Worm (Caenorhabditis elegans) whole organism, L1 larva: ENCODE results near the gene pab-2.

Experiments
- C16A3.4 ChIP-seq: fragments of 150-350 bp; optimal IDR thresholded peaks from 2 replicates; lab custom pipeline; 2014; ENCODE audit warnings: missing biosample characterization, missing genetic modification characterization
- F16B12.6 ChIP-seq: fragments of 150-350 bp; optimal IDR thresholded peaks from 2 replicates; lab custom pipeline; 2014; ENCODE audit warnings: missing biosample characterization, missing genetic modification characterization
- aha-1 ChIP-seq: fragments of 150-350 bp; optimal IDR thresholded peaks from 2 replicates; lab custom pipeline; 2014; ENCODE audit warnings: missing biosample characterization, missing genetic modification characterization
- aly-2 ChIP-seq: fragments of 150-350 bp; optimal IDR thresholded peaks from 2 replicates; lab custom pipeline; 2014; ENCODE audit warnings: missing biosample characterization, missing genetic modification characterization
- ama-1 ChIP-seq: fragments of 150-350 bp; optimal IDR thresholded peaks from 2 replicates; lab custom pipeline; 2014
- blmp-1 ChIP-seq: fragments of 150-350 bp; optimal IDR thresholded peaks from 2 replicates; lab custom pipeline; 2014; ENCODE audit warnings: missing biosample characterization, missing genetic modification characterization
- ceh-63 ChIP-seq: fragments of 200-800 bp; sonication (Bioruptor generic); optimal IDR thresholded peaks from 2 replicates; lab custom pipeline; 2018; ENCODE audit warnings: mild to moderate bottlenecking, missing genetic modification characterization, missing compliant biosample characterization
- ceh-8 ChIP-seq: fragments of 200-800 bp; sonication (Bioruptor generic); optimal IDR thresholded peaks from 2 replicates; lab custom pipeline; 2018; ENCODE audit warnings: mild to moderate bottlenecking, missing genetic modification characterization, moderate library complexity, missing compliant biosample characterization
- ceh-82 ChIP-seq, 3 experiments: fragments of 150-350 bp in 1 of 3; sonication (generic microtip) in 2 of 3; optimal IDR thresholded peaks; 2 replicates each; lab custom pipeline; 2014 to 2017; ENCODE audit warnings: missing biosample characterization in 3 of 3, missing genetic modification characterization in 3 of 3
- ceh-88 ChIP-seq: fragments of 200-800 bp; sonication (Bioruptor generic); IDR thresholded peaks from 2 replicates; pipeline ENCODE4 v1.3.6; 2022; ENCODE audit warnings: missing genetic modification characterization, missing compliant biosample characterization
- ces-1 ChIP-seq: fragments of 150-350 bp; optimal IDR thresholded peaks from 2 replicates; lab custom pipeline; 2014; ENCODE audit warnings: missing biosample characterization, missing genetic modification reagents, missing genetic modification characterization
- dpl-1 ChIP-seq, 3 experiments: fragments of 150-350 bp in 2 of 3; sonication (generic microtip) in 1 of 3; optimal IDR thresholded peaks; 2 replicates each; lab custom pipeline; 2014 to 2017; ENCODE audit warnings: missing biosample characterization in 3 of 3, missing genetic modification characterization in 3 of 3, missing genetic modification reagents in 3 of 3
- efl-1 ChIP-seq, 4 experiments: fragments of 150-350 bp; optimal IDR thresholded peaks in 3 of 4; peaks in 1 of 4; 1 replicate in 1 of 4; 2 replicates in 3 of 4; lab custom pipeline; 2014; ENCODE audit warnings: missing biosample characterization in 2 of 4, missing genetic modification characterization in 2 of 4, missing genetic modification reagents in 2 of 4
- egl-27 ChIP-seq, 2 experiments: fragments of 150-350 bp in 1 of 2; sonication (generic microtip); optimal IDR thresholded peaks; 3 replicates each; lab custom pipeline; 2017 to 2018; ENCODE audit warnings: missing biosample characterization in 2 of 2, missing genetic modification characterization in 2 of 2, missing genetic modification reagents in 2 of 2
- elt-3 ChIP-seq, 6 experiments: fragments of 150-350 bp in 1 of 6; sonication (generic microtip); optimal IDR thresholded peaks; 2 replicates each; lab custom pipeline; 2017 to 2018; ENCODE audit warnings: missing biosample characterization in 6 of 6, missing genetic modification characterization in 6 of 6, inconsistent platforms in 1 of 6
- ets-5 ChIP-seq: fragments of 200-800 bp; sonication (Bioruptor generic); IDR thresholded peaks from 2 replicates; pipeline ENCODE4 v1.3.6; 2022; ENCODE audit warnings: missing genetic modification characterization, missing compliant biosample characterization
- fkh-10 ChIP-seq: sonication (generic microtip); optimal IDR thresholded peaks from 2 replicates; lab custom pipeline; 2017; ENCODE audit warnings: missing biosample characterization, missing genetic modification reagents, missing genetic modification characterization
- fkh-4 ChIP-seq: sonication (generic microtip); optimal IDR thresholded peaks from 2 replicates; lab custom pipeline; 2016; ENCODE audit warnings: missing compliant biosample characterization, missing genetic modification characterization, borderline replicate concordance
- fkh-8 ChIP-seq: sonication (generic microtip); optimal IDR thresholded peaks from 2 replicates; lab custom pipeline; 2016; ENCODE audit warnings: mild to moderate bottlenecking, missing genetic modification characterization, missing compliant biosample characterization
- fos-1 ChIP-seq: fragments of 150-350 bp; optimal IDR thresholded peaks from 2 replicates; lab custom pipeline; 2014; ENCODE audit warnings: missing biosample characterization, missing genetic modification characterization
- grh-1 ChIP-seq: fragments of 200-800 bp; sonication (Bioruptor generic); IDR thresholded peaks from 2 replicates; pipeline ENCODE4 v1.3.6; 2022; ENCODE audit warnings: missing genetic modification reagents, missing genetic modification characterization, missing compliant biosample characterization
- hlh-17 ChIP-seq: fragments of 200-800 bp; sonication (Bioruptor generic); optimal IDR thresholded peaks from 2 replicates; lab custom pipeline; 2018; ENCODE audit warnings: missing genetic modification characterization, mild to moderate bottlenecking, missing compliant biosample characterization, moderate library complexity, borderline replicate concordance
- hlh-4 ChIP-seq: sonication (generic microtip); optimal IDR thresholded peaks from 2 replicates; lab custom pipeline; 2016; ENCODE audit warnings: mild to moderate bottlenecking, missing genetic modification characterization, missing compliant biosample characterization
- irx-1 ChIP-seq: sonication (generic microtip); optimal IDR thresholded peaks from 2 replicates; lab custom pipeline; 2016; ENCODE audit warnings: missing genetic modification characterization, missing compliant biosample characterization
- jun-1 ChIP-seq: fragments of 150-350 bp; optimal IDR thresholded peaks from 2 replicates; lab custom pipeline; 2014; ENCODE audit warnings: missing biosample characterization, missing genetic modification reagents, missing genetic modification characterization
- lin-13 ChIP-seq: fragments of 150-350 bp; optimal IDR thresholded peaks from 2 replicates; lab custom pipeline; 2014; ENCODE audit warnings: missing biosample characterization, missing genetic modification reagents, missing genetic modification characterization
- lin-15B ChIP-seq: fragments of 150-350 bp; sonication (generic microtip); optimal IDR thresholded peaks from 3 replicates; lab custom pipeline; 2014; ENCODE audit warnings: missing biosample characterization, missing genetic modification characterization
- lin-39 ChIP-seq: fragments of 150-350 bp; optimal IDR thresholded peaks from 2 replicates; lab custom pipeline; 2014; ENCODE audit warnings: missing biosample characterization, missing genetic modification reagents, missing genetic modification characterization
- lir-3 ChIP-seq: sonication (generic microtip); optimal IDR thresholded peaks from 2 replicates; lab custom pipeline; 2016; ENCODE audit warnings: mild to moderate bottlenecking, missing genetic modification characterization, moderate library complexity, missing compliant biosample characterization; ENCODE audit not compliant: poor library complexity
- lsy-2 ChIP-seq, 2 experiments: fragments of 150-350 bp; optimal IDR thresholded peaks; 2 replicates each; lab custom pipeline; 2014; ENCODE audit warnings: missing biosample characterization in 2 of 2, missing genetic modification characterization in 2 of 2
- nhr-11 ChIP-seq: fragments of 150-350 bp; optimal IDR thresholded peaks from 2 replicates; lab custom pipeline; 2014; ENCODE audit warnings: missing biosample characterization, missing genetic modification characterization
- nhr-20 ChIP-seq: sonication (generic microtip); optimal IDR thresholded peaks from 2 replicates; lab custom pipeline; 2016; ENCODE audit warnings: mild to moderate bottlenecking, missing genetic modification characterization, missing compliant biosample characterization
- nhr-28 ChIP-seq: fragments of 150-350 bp; optimal IDR thresholded peaks from 2 replicates; lab custom pipeline; 2014; ENCODE audit warnings: missing biosample characterization, missing genetic modification characterization
- nhr-47 ChIP-seq: sonication (generic microtip); optimal IDR thresholded peaks from 2 replicates; lab custom pipeline; 2016; ENCODE audit warnings: mild to moderate bottlenecking, missing genetic modification characterization, moderate library complexity, missing compliant biosample characterization
- nhr-71 ChIP-seq: sonication (generic microtip); optimal IDR thresholded peaks from 2 replicates; lab custom pipeline; 2016; ENCODE audit warnings: mild to moderate bottlenecking, missing genetic modification characterization, moderate library complexity, missing compliant biosample characterization
- nhr-84 ChIP-seq: sonication (generic microtip); optimal IDR thresholded peaks from 2 replicates; lab custom pipeline; 2017; ENCODE audit warnings: missing biosample characterization, missing genetic modification characterization
- nhr-90 ChIP-seq: sonication (generic microtip); optimal IDR thresholded peaks from 2 replicates; lab custom pipeline; 2016; ENCODE audit warnings: mild to moderate bottlenecking, missing genetic modification characterization, missing compliant biosample characterization; ENCODE audit not compliant: poor library complexity
- pag-3 ChIP-seq: sonication (generic microtip); optimal IDR thresholded peaks from 2 replicates; lab custom pipeline; 2017; ENCODE audit warnings: missing genetic modification characterization, mild to moderate bottlenecking, missing compliant biosample characterization, antibody characterized with exemption, borderline replicate concordance; ENCODE audit not compliant: insufficient read depth
- pax-3 ChIP-seq: fragments of 200-800 bp; sonication (Bioruptor generic); optimal IDR thresholded peaks from 2 replicates; lab custom pipeline; 2018; ENCODE audit warnings: mild to moderate bottlenecking, missing genetic modification characterization, moderate library complexity, missing compliant biosample characterization
- pqm-1 ChIP-seq: sonication (generic microtip); optimal IDR thresholded peaks from 3 replicates; lab custom pipeline; 2017; ENCODE audit warnings: missing biosample characterization, missing genetic modification characterization
- skn-1 ChIP-seq: fragments of 150-350 bp; optimal IDR thresholded peaks from 2 replicates; lab custom pipeline; 2014; ENCODE audit warnings: missing biosample characterization, missing genetic modification characterization
- snu-23 ChIP-seq: sonication (generic microtip); optimal IDR thresholded peaks from 2 replicates; lab custom pipeline; 2016; ENCODE audit warnings: missing genetic modification characterization, missing compliant biosample characterization
- sox-4 ChIP-seq: sonication (generic microtip); optimal IDR thresholded peaks from 2 replicates; lab custom pipeline; 2016; ENCODE audit warnings: missing genetic modification characterization, missing compliant biosample characterization
- sup-37 ChIP-seq: fragments of 200-800 bp; sonication (Bioruptor generic); optimal IDR thresholded peaks from 2 replicates; lab custom pipeline; 2018; ENCODE audit warnings: mild to moderate bottlenecking, missing genetic modification characterization, missing compliant biosample characterization
- tbx-2 ChIP-seq: sonication (generic microtip); optimal IDR thresholded peaks from 2 replicates; lab custom pipeline; 2016; ENCODE audit warnings: missing genetic modification characterization, missing compliant biosample characterization
- unc-30 ChIP-seq: sonication (generic microtip); optimal IDR thresholded peaks from 2 replicates; lab custom pipeline; 2017; ENCODE audit warnings: missing biosample characterization, missing genetic modification characterization
- unc-62 ChIP-seq: fragments of 150-350 bp; optimal IDR thresholded peaks from 2 replicates; lab custom pipeline; 2014; ENCODE audit warnings: missing biosample characterization, missing genetic modification reagents, missing genetic modification characterization
- unc-86 ChIP-seq: sonication (generic microtip); optimal IDR thresholded peaks from 2 replicates; lab custom pipeline; 2016; ENCODE audit warnings: missing genetic modification characterization, missing compliant biosample characterization
- xbp-1 ChIP-seq: sonication (generic microtip); optimal IDR thresholded peaks from 2 replicates; lab custom pipeline; 2016; ENCODE audit warnings: missing genetic modification characterization, missing compliant biosample characterization
- zip-4 ChIP-seq: fragments of 200-800 bp; sonication (Bioruptor generic); optimal IDR thresholded peaks from 2 replicates; lab custom pipeline; 2018; ENCODE audit warnings: mild to moderate bottlenecking, missing genetic modification characterization, moderate library complexity, missing compliant biosample characterization

pab-2 gene

ce11 chrX:13527347-13528092, at the start of gene pab-2:
Gene pab-2 (minus strand): TSS chrX:13527415.
- TF ChIP-seq fos-1 (peak; percentile 53), pag-3 (tag; lab: Kevin White, UChicago) (no peak), pqm-1 (tag; lab: Kevin White, UChicago) (no peak), unc-62 (GFP tag; lab: Kevin White, UChicago) (no peak), aly-2 (tag; lab: Kevin White, UChicago) (no peak), irx-1 (peak; percentile 34), nhr-71 (peak; percentile 90), dpl-1 (GFP tag; optimal IDR thresholded peaks at IDR 0.05; lab: Kevin White, UChicago) (peak in 1 of 3 experiments; percentile 12), efl-1 (optimal IDR thresholded peaks at IDR 0.05; lab: Kevin White, UChicago) (peak; percentile 36 to 48), efl-1 (GFP tag; optimal IDR thresholded peaks at IDR 0.05 in 1 of 2; lab: Kevin White, UChicago) (peak in 1 of 2 experiments; percentile 90), nhr-84 (tag; lab: Kevin White, UChicago) (no peak), ceh-8 (GFP tag; lab: Kevin White, UChicago) (no peak), hlh-4 (no peak), unc-30 (tag; lab: Kevin White, UChicago) (no peak), ama-1 (lab: Kevin White, UChicago) (no peak), ces-1 (GFP tag; lab: Kevin White, UChicago) (no peak), nhr-47 (tag; lab: Kevin White, UChicago) (peak; percentile 78), skn-1 (tag; lab: Kevin White, UChicago) (peak; percentile 38), elt-3 (tag; optimal IDR thresholded peaks at IDR 0.05; lab: Kevin White, UChicago) (peak in 3 of 6 experiments; percentile 32 to 44 (median 38)), blmp-1 (tag; lab: Kevin White, UChicago) (peak; percentile 67), egl-27 (tag; optimal IDR thresholded peaks at IDR 0.05; lab: Kevin White, UChicago) (peak in 1 of 2 experiments; percentile 17), tbx-2 (tag; lab: Kevin White, UChicago) (peak; percentile 71), fkh-10 (no peak), ceh-82 (tag; optimal IDR thresholded peaks at IDR 0.05; lab: Kevin White, UChicago) (peak; percentile 15 to 86 (median 76)), ceh-63 (GFP tag; lab: Kevin White, UChicago) (no peak), F16B12.6 (no peak), xbp-1 (tag; lab: Kevin White, UChicago) (peak; percentile 99), sup-37 (no peak), lin-13 (no peak), snu-23 (GFP tag; lab: Kevin White, UChicago) (peak; percentile 87), fkh-8 (tag; lab: Kevin White, UChicago) (peak; percentile 74), unc-86 (tag; lab: Kevin White, UChicago) (peak; percentile 60), ets-5 (no peak), nhr-11 (tag; lab: Kevin White, UChicago) (no peak), ceh-88 (GFP tag; lab: Robert Waterston, UW) (no peak), aha-1 (tag; lab: Kevin White, UChicago) (no peak), sox-4 (tag; lab: Kevin White, UChicago) (peak; percentile 11), nhr-28 (tag; lab: Kevin White, UChicago) (no peak), grh-1 (GFP tag; lab: Robert Waterston, UW) (peak; percentile 43; the same call in 1 of the 2 replicates), lir-3 (no peak), hlh-17 (GFP tag; lab: Kevin White, UChicago) (no peak), zip-4 (no peak), nhr-90 (tag; lab: Kevin White, UChicago) (peak; percentile 83), nhr-20 (peak; percentile 90), lin-15B (tag; lab: Kevin White, UChicago) (no peak), jun-1 (tag; lab: Kevin White, UChicago) (peak; percentile 82), C16A3.4 (tag; lab: Kevin White, UChicago) (peak; percentile 56), lin-39 (tag; lab: Kevin White, UChicago) (no peak), lsy-2 (tag; optimal IDR thresholded peaks at IDR 0.05; lab: Kevin White, UChicago) (peak; percentile 29 to 59), fkh-4 (tag; lab: Kevin White, UChicago) (no peak), pax-3 (tag; lab: Kevin White, UChicago) (peak; percentile 28)
